Fruit fly (Drosophila melanogaster) whole organism, pupa: ENCODE results near the gene Rfx.

Source experiments
- CG15710 ChIP-seq: fragments of 200-800 bp; sonication (Bioruptor generic); optimal IDR thresholded peaks from 2 replicates; lab custom pipeline; 2018; ENCODE audit warnings: missing biosample characterization, mild to moderate bottlenecking, missing genetic modification characterization, moderate library complexity
- CG32121 ChIP-seq: fragments of 200-800 bp; sonication (Bioruptor generic); IDR thresholded peaks from 2 replicates; pipeline ENCODE4 v1.3.6; 2022; ENCODE audit warnings: missing biosample characterization, missing genetic modification characterization
- CG4496 ChIP-seq: fragments of 200-800 bp; sonication (Bioruptor generic); IDR thresholded peaks from 3 replicates; pipeline ENCODE4 v1.3.6; 2022; ENCODE audit warnings: missing biosample characterization, missing genetic modification characterization
- CG8301 ChIP-seq: fragments of 200-800 bp; sonication (Bioruptor generic); optimal IDR thresholded peaks from 2 replicates; lab custom pipeline; 2018; ENCODE audit warnings: missing biosample characterization, mild to moderate bottlenecking, missing genetic modification characterization
- CG9948 ChIP-seq: fragments of 200-800 bp; sonication (Bioruptor generic); optimal IDR thresholded peaks from 2 replicates; lab custom pipeline; 2018; ENCODE audit warnings: missing biosample characterization, mild to moderate bottlenecking, missing genetic modification characterization, moderate library complexity
- fd96Ca ChIP-seq: fragments of 200-800 bp; sonication (Bioruptor generic); IDR thresholded peaks from 3 replicates; pipeline ENCODE4 v1.3.6; 2022; ENCODE audit warnings: missing biosample characterization, missing genetic modification characterization
- gl ChIP-seq: fragments of 200-800 bp; sonication (Bioruptor generic); optimal IDR thresholded peaks from 2 replicates; lab custom pipeline; 2018; ENCODE audit warnings: missing biosample characterization, mild to moderate bottlenecking, missing genetic modification characterization
- rn ChIP-seq: fragments of 200-800 bp; sonication (Bioruptor generic); IDR thresholded peaks from 2 replicates; pipeline ENCODE4 v1.3.6; 2022; ENCODE audit warnings: missing biosample characterization, missing genetic modification characterization

DNA sequence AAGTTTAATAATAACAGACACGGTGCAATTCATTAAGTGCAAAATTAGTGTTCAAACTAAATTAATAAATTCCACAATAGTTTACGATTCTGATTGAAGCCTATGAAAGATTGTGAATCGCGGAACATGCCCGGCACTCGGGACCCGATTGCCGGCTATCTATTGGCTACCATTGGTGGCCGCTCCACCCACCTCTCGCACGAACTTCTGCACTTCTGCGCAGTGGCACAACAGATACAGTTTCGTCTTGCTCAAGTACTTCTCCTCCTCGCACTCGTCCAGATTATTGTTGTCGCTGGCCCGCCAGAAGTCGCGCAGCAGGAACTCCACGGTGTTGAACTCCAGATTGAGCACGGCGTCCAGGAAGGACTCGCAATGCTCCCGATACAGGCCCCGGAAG is 13.6 kb downstream of the Rfx start:
- TF ChIP-seq gl (tag; lab: Kevin White, UChicago) (no peak), rn (no peak), CG9948 (no peak), CG32121 (GFP tag; lab: Robert Waterston, UW) (no peak), CG8301 (tag; lab: Kevin White, UChicago) (no peak), fd96Ca (GFP tag; lab: Robert Waterston, UW) (no peak), CG15710 (tag; lab: Kevin White, UChicago) (no peak), CG4496 (GFP tag; lab: Robert Waterston, UW) (no peak)
